Fruit fly (Drosophila melanogaster): Measurements from ENCODE around the gene CG14989.

The CG14989 gene

DNA sequence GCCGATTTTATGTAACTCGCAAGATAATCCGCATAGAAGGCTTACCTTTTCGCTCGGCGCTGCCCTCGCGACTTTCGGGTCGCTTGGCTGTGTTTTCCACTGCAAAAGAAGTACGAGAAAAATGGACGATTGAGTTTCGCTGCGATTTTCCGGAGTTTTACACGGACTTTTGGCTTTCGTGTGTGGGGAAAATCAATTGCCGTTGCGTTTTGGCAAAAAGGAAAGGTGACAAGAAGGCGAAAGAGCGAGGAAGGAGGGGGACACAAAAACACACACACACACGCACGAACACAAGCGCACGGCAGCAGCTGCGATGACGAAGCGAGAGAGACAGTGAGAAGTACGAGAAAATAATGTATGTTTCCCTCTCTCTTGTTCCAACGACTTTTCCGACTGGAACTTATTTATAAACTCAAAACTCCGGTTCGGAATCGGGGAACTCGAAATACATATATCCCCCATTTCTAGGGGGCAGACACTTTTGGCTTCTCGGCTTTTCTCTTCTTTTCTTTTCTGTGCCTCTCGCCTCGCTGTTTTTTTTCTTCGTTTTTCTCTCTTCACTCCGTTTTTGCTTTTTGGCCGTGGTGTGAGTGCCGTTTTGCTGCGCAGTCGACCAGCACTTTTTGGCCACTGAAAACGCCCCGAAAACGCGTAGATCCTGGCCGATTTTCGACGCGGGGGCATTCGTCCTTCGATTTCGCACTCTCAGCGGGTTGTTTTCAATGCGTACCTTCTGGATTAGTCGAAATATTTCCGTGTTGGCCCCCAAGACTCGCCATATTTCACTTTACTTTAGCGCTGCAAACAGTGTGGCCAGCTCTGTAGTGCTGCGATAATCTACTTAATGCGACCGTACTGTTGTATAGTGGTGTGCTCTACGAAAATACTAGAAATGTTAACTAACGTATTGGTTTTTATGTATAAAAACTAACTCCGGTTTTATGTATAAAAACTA is 46.6 kb downstream of the CG14989 start, which contains the start of gene ens (continued):
- TF ChIP-seq CG12659 (GFP tag; optimal IDR thresholded peaks at IDR 0.05) (peak; percentile 56), CG17328 (GFP tag; IDR thresholded peaks at IDR 0.05) (no peak), CG17912 (GFP tag; optimal IDR thresholded peaks at IDR 0.05) (peak; percentile 36), CG9215 (GFP tag; IDR thresholded peaks at IDR 0.05) (no peak), CG16813 (GFP tag; IDR thresholded peaks at IDR 0.05; ENCODE audit: partially characterized antibody) (no peak), kay (GFP tag; optimal IDR thresholded peaks at IDR 0.05) (peak; percentile 37), YL-1 (GFP tag; optimal IDR thresholded peaks at IDR 0.05) (peak; percentile 78), sens (GFP tag) (peak; percentile 82), Trl (optimal IDR thresholded peaks at IDR 0.05) (peak; percentile 69 to 93), Trl (GFP tag; optimal IDR thresholded peaks at IDR 0.05) (no peak), BEAF-32 (GFP tag; optimal IDR thresholded peaks at IDR 0.05) (peak; percentile 52), Dfd (GFP tag; optimal IDR thresholded peaks at IDR 0.05) (no peak), CG4617 (GFP tag; optimal IDR thresholded peaks at IDR 0.05; ENCODE audit: borderline replicate concordance) (peak; percentile 93), zfh1 (GFP tag; IDR thresholded peaks at IDR 0.05) (0 out of 3 replicates have a peak, but pooled peaks have one; percentile 24), Sry-δ (GFP tag; optimal IDR thresholded peaks at IDR 0.05) (peak; percentile 47), phol (tag; optimal IDR thresholded peaks at IDR 0.05) (peak; percentile 72), knrl (GFP tag; IDR thresholded peaks at IDR 0.05; ENCODE audit: partially characterized antibody) (0 out of 3 replicates have a peak, but pooled peaks have one; percentile 25), CG10565 (GFP tag; optimal IDR thresholded peaks at IDR 0.05) (no peak), CG1647 (GFP tag; optimal IDR thresholded peaks at IDR 0.05) (no peak), crp (GFP tag; optimal IDR thresholded peaks at IDR 0.05) (peak in 1 of 2 experiments; percentile 14), Myb (GFP tag; optimal IDR thresholded peaks at IDR 0.05) (peak; percentile 65), Dp (GFP tag; optimal IDR thresholded peaks at IDR 0.05) (peak; percentile 48), CG13894 (tag; optimal IDR thresholded peaks at IDR 0.05) (peak; percentile 79), nmo (GFP tag; optimal IDR thresholded peaks at IDR 0.05) (peak; percentile 23), Xrp1 (GFP tag; IDR thresholded peaks at IDR 0.05) (no peak), CG2875 (GFP tag; optimal IDR thresholded peaks at IDR 0.05) (no peak), Sin3A (optimal IDR thresholded peaks at IDR 0.05) (peak; percentile 31), Opbp (GFP tag; IDR thresholded peaks at IDR 0.05; ENCODE audit: partially characterized antibody) (0 out of 3 replicates have a peak, but pooled peaks have one; percentile 52), psq (GFP tag; optimal IDR thresholded peaks at IDR 0.05) (peak; percentile 71), Fer1 (GFP tag; optimal IDR thresholded peaks at IDR 0.05) (peak; percentile 27), emc (GFP tag; optimal IDR thresholded peaks at IDR 0.05) (no peak), MESR4 (GFP tag; optimal IDR thresholded peaks at IDR 0.05) (peak; percentile 94), CoRest (tag; optimal IDR thresholded peaks at IDR 0.05) (no peak), nom (GFP tag; optimal IDR thresholded peaks at IDR 0.05) (peak; percentile 66), CG12299 (tag; optimal IDR thresholded peaks at IDR 0.05) (peak; percentile 22), BtbVII (GFP tag; optimal IDR thresholded peaks at IDR 0.05) (peak; percentile 21), CG13624 (GFP tag; optimal IDR thresholded peaks at IDR 0.05) (peak; percentile 33), Dref (GFP tag; IDR thresholded peaks at IDR 0.05) (peak; percentile 35; the same call in 1 of the 2 replicates), CG17829 (tag; optimal IDR thresholded peaks at IDR 0.05) (peak; percentile 3), trem (tag; optimal IDR thresholded peaks at IDR 0.05) (peak; percentile 33), NFAT (GFP tag; IDR thresholded peaks at IDR 0.05) (no peak), CG34376 (GFP tag; optimal IDR thresholded peaks at IDR 0.05) (peak; percentile 21), Stat92E (GFP tag; optimal IDR thresholded peaks at IDR 0.05) (peak in 1 of 3 experiments; percentile 76), cg (GFP tag; optimal IDR thresholded peaks at IDR 0.05) (peak; percentile 88), CG17186 (GFP tag; optimal IDR thresholded peaks at IDR 0.05) (peak; percentile 39), Rfx (GFP tag; IDR thresholded peaks at IDR 0.05) (0 out of 2 replicates have a peak, but pooled peaks have one; percentile 21), HmgD (GFP tag; optimal IDR thresholded peaks at IDR 0.05) (no peak)

All from whole organism, embryonic.